Worm (Caenorhabditis elegans): Measurements from ENCODE around the gene decr-1.1.

DNA sequence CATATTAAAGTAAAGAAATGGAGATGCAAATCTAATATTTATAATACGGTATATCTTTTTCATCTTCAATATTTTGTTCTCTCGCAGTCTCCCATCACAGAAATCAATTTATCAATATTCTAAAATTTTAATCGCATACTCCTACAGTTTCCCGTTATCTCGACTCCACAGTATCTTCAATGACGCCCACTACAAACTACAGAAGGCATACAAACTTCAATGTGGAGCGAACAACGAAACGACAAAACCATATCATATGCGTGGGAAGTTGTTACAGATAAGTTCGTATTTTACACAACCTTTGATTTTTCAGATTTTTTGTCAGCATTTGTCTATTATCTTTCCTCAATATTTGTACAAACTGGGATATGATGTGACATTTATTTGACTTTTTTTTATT is 42.3 kb upstream of the decr-1.1 start:
- no peak for TF ChIP-seq npax-4 (tag; optimal IDR thresholded peaks at IDR 0.05)
- no peak for TF ChIP-seq nhr-11 (tag; optimal IDR thresholded peaks at IDR 0.05)
- no peak for TF ChIP-seq ceh-19 (GFP tag; optimal IDR thresholded peaks at IDR 0.05)
- no peak for TF ChIP-seq ama-1 (optimal IDR thresholded peaks at IDR 0.05)
- TF ChIP-seq rnt-1 (tag; optimal IDR thresholded peaks at IDR 0.05): no peak
- no peak for TF ChIP-seq ceh-45 (GFP tag; IDR thresholded peaks at IDR 0.05)
- TF ChIP-seq sox-4 (tag; optimal IDR thresholded peaks at IDR 0.05): no peak
- no peak for TF ChIP-seq ets-4 (tag; optimal IDR thresholded peaks at IDR 0.05)
- no peak for TF ChIP-seq pha-4 (tag; optimal IDR thresholded peaks at IDR 0.05)
- no peak for TF ChIP-seq hlh-15 (tag; optimal IDR thresholded peaks at IDR 0.05)
- TF ChIP-seq F13H6.1 (tag; optimal IDR thresholded peaks at IDR 0.05): no peak
- TF ChIP-seq unc-55 (GFP tag; optimal IDR thresholded peaks at IDR 0.05): no peak
- no peak for TF ChIP-seq K02D7.2 (tag; optimal IDR thresholded peaks at IDR 0.05)
- no peak for TF ChIP-seq nfya-1 (tag; optimal IDR thresholded peaks at IDR 0.05)
